Worm (Caenorhabditis elegans): ENCODE results near the gene pha-4.

DNA sequence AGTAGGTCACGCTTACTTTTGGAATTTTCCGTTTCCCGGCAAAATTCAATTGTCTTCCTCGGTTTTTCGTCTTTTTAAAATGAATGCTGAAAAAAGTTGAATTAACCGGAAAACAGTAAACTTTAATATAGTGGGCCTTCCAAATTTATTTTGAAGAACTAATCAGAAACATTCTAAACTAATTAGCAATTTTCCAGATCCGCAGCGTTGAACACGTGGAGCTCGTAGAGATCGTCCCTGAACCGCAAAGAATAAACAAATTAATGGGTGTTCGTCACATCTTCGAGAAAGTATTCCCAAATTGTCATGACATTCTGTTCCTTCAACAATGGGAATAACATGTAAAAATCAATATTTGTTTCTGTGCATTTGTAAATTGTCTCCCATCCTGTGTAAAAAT, 36.6 kb upstream of the pha-4 start:
- TF ChIP-seq nhr-11 (tag; optimal IDR thresholded peaks at IDR 0.05), result no peak
- no peak for TF ChIP-seq ama-1 (optimal IDR thresholded peaks at IDR 0.05)
- TF ChIP-seq aly-2 (tag; optimal IDR thresholded peaks at IDR 0.05), result no peak
- TF ChIP-seq unc-62 (GFP tag; optimal IDR thresholded peaks at IDR 0.05 in 1 of 2), result no peak
- no peak for TF ChIP-seq unc-62 (tag; optimal IDR thresholded peaks at IDR 0.05)
- TF ChIP-seq ctbp-1 (GFP tag; IDR thresholded peaks at IDR 0.05), result no peak
- TF ChIP-seq dve-1 (tag; optimal IDR thresholded peaks at IDR 0.05; ENCODE audit: insufficient read depth), result no peak
- no peak for TF ChIP-seq nhr-237 (tag; optimal IDR thresholded peaks at IDR 0.05)
- no peak for TF ChIP-seq gei-8 (GFP tag; optimal IDR thresholded peaks at IDR 0.05)
- no peak for TF ChIP-seq egl-27 (tag; optimal IDR thresholded peaks at IDR 0.05)
- no peak for TF ChIP-seq ZK337.2 (GFP tag; IDR thresholded peaks at IDR 0.05)
- TF ChIP-seq ztf-11 (tag; optimal IDR thresholded peaks at IDR 0.05), result no peak
- no peak for TF ChIP-seq mdl-1 (tag; optimal IDR thresholded peaks at IDR 0.05)
- TF ChIP-seq hif-1 (tag; optimal IDR thresholded peaks at IDR 0.05), result no peak
- TF ChIP-seq nhr-77 (tag; optimal IDR thresholded peaks at IDR 0.05), result no peak
